Worm (Caenorhabditis elegans) whole organism, late embryonic: ENCODE measurements around the gene fbxc-21.

Source experiments
- C08G9.2 ChIP-seq: sonication (generic microtip); optimal IDR thresholded peaks from 2 replicates; lab custom pipeline; 2016; ENCODE audit warnings: mild to moderate bottlenecking, missing genetic modification characterization, moderate library complexity, missing compliant biosample characterization
- F13H6.1 ChIP-seq: sonication (generic microtip); optimal IDR thresholded peaks from 2 replicates; lab custom pipeline; 2016; ENCODE audit warnings: missing genetic modification characterization, missing compliant biosample characterization
- K02D7.2 ChIP-seq: sonication (generic microtip); optimal IDR thresholded peaks from 2 replicates; lab custom pipeline; 2017; ENCODE audit warnings: mild to moderate bottlenecking, missing genetic modification characterization, missing compliant biosample characterization
- K09A11.1 ChIP-seq: sonication (generic microtip); optimal IDR thresholded peaks from 2 replicates; lab custom pipeline; 2017; ENCODE audit warnings: antibody characterized with exemption, mild to moderate bottlenecking, missing genetic modification characterization, missing compliant biosample characterization; ENCODE audit not compliant: insufficient read depth
- T23F11.4 ChIP-seq: fragments of 200-800 bp; sonication (Bioruptor generic); optimal IDR thresholded peaks from 2 replicates; lab custom pipeline; 2018; ENCODE audit warnings: mild to moderate bottlenecking, missing genetic modification characterization, missing compliant biosample characterization
- Y22D7AL.16 ChIP-seq: sonication (generic microtip); optimal IDR thresholded peaks from 2 replicates; lab custom pipeline; 2016; ENCODE audit warnings: missing genetic modification characterization, missing compliant biosample characterization
- ahr-1 ChIP-seq: sonication (generic microtip); optimal IDR thresholded peaks from 2 replicates; lab custom pipeline; 2016; ENCODE audit warnings: missing genetic modification characterization, missing compliant biosample characterization
- ama-1 ChIP-seq: fragments of 150-350 bp; optimal IDR thresholded peaks from 2 replicates; lab custom pipeline; 2014
- ceh-14 ChIP-seq: sonication (generic microtip); optimal IDR thresholded peaks from 2 replicates; lab custom pipeline; 2016; ENCODE audit warnings: missing genotype, missing genetic modification characterization, missing compliant biosample characterization
- ceh-18 ChIP-seq: sonication (generic microtip); optimal IDR thresholded peaks from 2 replicates; lab custom pipeline; 2016; ENCODE audit warnings: missing genetic modification characterization, missing compliant biosample characterization
- ceh-22 ChIP-seq: sonication (generic microtip); optimal IDR thresholded peaks from 2 replicates; lab custom pipeline; 2017; ENCODE audit warnings: missing biosample characterization, missing genetic modification characterization
- ceh-24 ChIP-seq: sonication (generic microtip); optimal IDR thresholded peaks from 2 replicates; lab custom pipeline; 2016; ENCODE audit warnings: mild to moderate bottlenecking, missing genetic modification characterization, missing compliant biosample characterization
- ceh-30 ChIP-seq: fragments of 150-350 bp; optimal IDR thresholded peaks from 2 replicates; lab custom pipeline; 2014; ENCODE audit warnings: missing biosample characterization, missing genetic modification characterization
- ceh-31 ChIP-seq: sonication (generic microtip); optimal IDR thresholded peaks from 2 replicates; lab custom pipeline; 2016; ENCODE audit warnings: missing genetic modification characterization, missing compliant biosample characterization
- ceh-34 ChIP-seq: sonication (generic microtip); optimal IDR thresholded peaks from 2 replicates; lab custom pipeline; 2016; ENCODE audit warnings: mild to moderate bottlenecking, missing genetic modification characterization, missing compliant biosample characterization
- ceh-48 ChIP-seq: sonication (generic microtip); optimal IDR thresholded peaks from 2 replicates; lab custom pipeline; 2016; ENCODE audit warnings: missing genetic modification characterization, inconsistent platforms, missing compliant biosample characterization
- dve-1 ChIP-seq: sonication (generic microtip); optimal IDR thresholded peaks from 2 replicates; lab custom pipeline; 2017; ENCODE audit warnings: antibody characterized with exemption, mild to moderate bottlenecking, missing genetic modification characterization, missing compliant biosample characterization
- ets-4 ChIP-seq: sonication (generic microtip); optimal IDR thresholded peaks from 2 replicates; lab custom pipeline; 2016; ENCODE audit warnings: missing genetic modification characterization, missing compliant biosample characterization
- eyg-1 ChIP-seq: sonication (generic microtip); optimal IDR thresholded peaks from 2 replicates; lab custom pipeline; 2016; ENCODE audit warnings: missing genotype, missing genetic modification characterization, missing compliant biosample characterization
- fkh-10 ChIP-seq: fragments of 150-350 bp; optimal IDR thresholded peaks from 2 replicates; lab custom pipeline; 2014; ENCODE audit warnings: missing biosample characterization, missing genetic modification reagents, missing genetic modification characterization
- hlh-30 ChIP-seq: sonication (generic microtip); optimal IDR thresholded peaks from 2 replicates; lab custom pipeline; 2017; ENCODE audit warnings: antibody characterized with exemption, missing genetic modification characterization, missing compliant biosample characterization; ENCODE audit not compliant: insufficient read depth
- hlh-8 ChIP-seq: sonication (generic microtip); optimal IDR thresholded peaks from 2 replicates; lab custom pipeline; 2016; ENCODE audit warnings: missing genotype, missing genetic modification characterization, missing compliant biosample characterization
- lim-6 ChIP-seq: sonication (generic microtip); optimal IDR thresholded peaks from 2 replicates; lab custom pipeline; 2016; ENCODE audit warnings: missing genetic modification characterization, missing compliant biosample characterization
- lin-11 ChIP-seq: fragments of 200-800 bp; sonication (Bioruptor generic); optimal IDR thresholded peaks from 2 replicates; lab custom pipeline; 2018; ENCODE audit warnings: mild to moderate bottlenecking, missing genetic modification characterization, missing compliant biosample characterization
- nhr-11 ChIP-seq: fragments of 150-350 bp; optimal IDR thresholded peaks from 2 replicates; lab custom pipeline; 2014; ENCODE audit warnings: missing biosample characterization, missing genetic modification characterization
- nhr-232 ChIP-seq: sonication (generic microtip); optimal IDR thresholded peaks from 2 replicates; lab custom pipeline; 2016; ENCODE audit warnings: missing genetic modification characterization, missing compliant biosample characterization
- npax-4 ChIP-seq: sonication (generic microtip); optimal IDR thresholded peaks from 2 replicates; lab custom pipeline; 2016; ENCODE audit warnings: missing genetic modification characterization, missing compliant biosample characterization
- odd-2 ChIP-seq: sonication (generic microtip); optimal IDR thresholded peaks from 2 replicates; lab custom pipeline; 2017; ENCODE audit warnings: antibody characterized with exemption, mild to moderate bottlenecking, missing genetic modification characterization, missing compliant biosample characterization
- pha-2 ChIP-seq: sonication (generic microtip); optimal IDR thresholded peaks from 2 replicates; lab custom pipeline; 2017; ENCODE audit warnings: mild to moderate bottlenecking, missing genetic modification characterization, missing compliant biosample characterization
- pqm-1 ChIP-seq: sonication (generic microtip); optimal IDR thresholded peaks from 2 replicates; lab custom pipeline; 2016; ENCODE audit warnings: missing genetic modification characterization, missing compliant biosample characterization
- ref-2 ChIP-seq: sonication (generic microtip); optimal IDR thresholded peaks from 2 replicates; lab custom pipeline; 2016; ENCODE audit warnings: missing genetic modification characterization, missing compliant biosample characterization
- rnt-1 ChIP-seq: sonication (generic microtip); optimal IDR thresholded peaks from 2 replicates; lab custom pipeline; 2016; ENCODE audit warnings: missing genetic modification characterization, missing compliant biosample characterization
- sdc-2 ChIP-seq: sonication (generic microtip); optimal IDR thresholded peaks from 2 replicates; lab custom pipeline; 2016; ENCODE audit warnings: missing genotype, missing genetic modification characterization, missing compliant biosample characterization
- sox-2 ChIP-seq: fragments of 200-800 bp; sonication (Bioruptor generic); IDR thresholded peaks from 2 replicates; pipeline ENCODE4 v1.3.6; 2022; ENCODE audit warnings: missing genetic modification reagents, missing genetic modification characterization, missing compliant biosample characterization
- syd-9 ChIP-seq: sonication (generic microtip); optimal IDR thresholded peaks from 2 replicates; lab custom pipeline; 2016; ENCODE audit warnings: mild to moderate bottlenecking, missing genetic modification characterization, moderate library complexity, missing compliant biosample characterization
- tbx-7 ChIP-seq: sonication (generic microtip); optimal IDR thresholded peaks from 2 replicates; lab custom pipeline; 2016; ENCODE audit warnings: missing genotype, missing genetic modification characterization, missing compliant biosample characterization
- ttx-3 ChIP-seq: sonication (generic microtip); optimal IDR thresholded peaks from 2 replicates; lab custom pipeline; 2016; ENCODE audit warnings: missing genetic modification reagents, missing genetic modification characterization, missing compliant biosample characterization
- unc-42 ChIP-seq: sonication (generic microtip); optimal IDR thresholded peaks from 2 replicates; lab custom pipeline; 2016; ENCODE audit warnings: missing genotype, missing genetic modification characterization, missing compliant biosample characterization
- unc-86 ChIP-seq: sonication (generic microtip); optimal IDR thresholded peaks from 2 replicates; lab custom pipeline; 2016; ENCODE audit warnings: missing genetic modification characterization, missing compliant biosample characterization

Gene fbxc-21

ce11 chrII:1683742-1684141, 9.0 kb downstream of the fbxc-21 start, which contains the start of gene fbxb-25:
fbxb-25 (plus strand) TSS chrII:1684042.
- TF ChIP-seq rnt-1, result no peak
- TF ChIP-seq ahr-1, result no peak
- no peak for TF ChIP-seq K09A11.1
- TF ChIP-seq ceh-30 (tag; lab: Kevin White, UChicago), result no peak
- TF ChIP-seq ama-1 (lab: Kevin White, UChicago), result no peak
- no peak for TF ChIP-seq unc-42 (tag; lab: Kevin White, UChicago)
- TF ChIP-seq ets-4, result no peak
- no peak for TF ChIP-seq ceh-18 (tag; lab: Kevin White, UChicago)
- no peak for TF ChIP-seq ref-2 (tag; lab: Kevin White, UChicago)
- TF ChIP-seq hlh-30 (tag; lab: Kevin White, UChicago), result no peak
- TF ChIP-seq sdc-2, result no peak
- TF ChIP-seq pha-2 (tag; lab: Kevin White, UChicago), result no peak
- TF ChIP-seq sox-2 (GFP tag; lab: Robert Waterston, UW), result no peak
- TF ChIP-seq odd-2 (tag; lab: Kevin White, UChicago), result no peak
- TF ChIP-seq, all 69 proteins: peak for 0

- TF ChIP-seq unc-42 (tag; lab: Kevin White, UChicago) (no peak), Y22D7AL.16 (tag; lab: Kevin White, UChicago) (no peak), F13H6.1 (tag; lab: Kevin White, UChicago) (no peak)
These were observed 10.5 kb downstream of the fbxc-21 start, which contains the start of gene fbxb-26 for ce11 chrII:1682218-1682617. fbxb-26 (plus strand) TSS chrII:1682518.

- TF ChIP-seq hlh-8 (tag; lab: Kevin White, UChicago) (no peak), unc-86 (tag; lab: Kevin White, UChicago) (no peak), T23F11.4 (GFP tag; lab: Kevin White, UChicago) (no peak), Y22D7AL.16 (tag; lab: Kevin White, UChicago) (no peak), ceh-34 (tag; lab: Kevin White, UChicago) (no peak)
- TF ChIP-seq, all 69 proteins: peak for 0
These were observed 13.6 kb downstream of the fbxc-21 start, which contains the start of gene irld-36 for ce11 chrII:1679081-1679480. irld-36 (plus strand) TSS chrII:1679381.

- no peak for TF ChIP-seq ceh-31 (tag; lab: Kevin White, UChicago)
- no peak for TF ChIP-seq ceh-24
- no peak for TF ChIP-seq unc-42 (tag; lab: Kevin White, UChicago)
- TF ChIP-seq tbx-7, result no peak
- no peak for TF ChIP-seq ceh-14 (tag; lab: Kevin White, UChicago)
- TF ChIP-seq rnt-1, result no peak
- TF ChIP-seq T23F11.4 (GFP tag; lab: Kevin White, UChicago), result no peak
- no peak for TF ChIP-seq npax-4 (tag; lab: Kevin White, UChicago)
- no peak for TF ChIP-seq ceh-48
- TF ChIP-seq pqm-1 (tag; lab: Kevin White, UChicago), result no peak
- no peak for TF ChIP-seq nhr-11
These were observed 16.6 kb downstream of the fbxc-21 start, which contains the start of gene fbxb-17 for ce11 chrII:1676088-1676487. fbxb-17 (plus strand) TSS chrII:1676388.

ce11 chrII:1672673-1673072, 20.1 kb downstream of the fbxc-21 start:
- no peak for TF ChIP-seq ceh-22
- TF ChIP-seq Y22D7AL.16 (tag; lab: Kevin White, UChicago), result no peak
- no peak for TF ChIP-seq ceh-31 (tag; lab: Kevin White, UChicago)
- no peak for TF ChIP-seq ahr-1
- TF ChIP-seq unc-86 (tag; lab: Kevin White, UChicago), result no peak
- TF ChIP-seq dve-1 (tag; lab: Kevin White, UChicago), result no peak
- TF ChIP-seq ttx-3 (tag; lab: Kevin White, UChicago), result no peak
- TF ChIP-seq nhr-232, result no peak
- no peak for TF ChIP-seq K02D7.2 (tag; lab: Kevin White, UChicago)
- no peak for TF ChIP-seq lin-11 (tag; lab: Kevin White, UChicago)
- no peak for TF ChIP-seq syd-9
- no peak for TF ChIP-seq lim-6 (tag; lab: Kevin White, UChicago)
- no peak for TF ChIP-seq K09A11.1
- TF ChIP-seq C08G9.2 (tag; lab: Kevin White, UChicago), result no peak
- TF ChIP-seq fkh-10, result no peak
- TF ChIP-seq eyg-1, result no peak
